Fruit fly (Drosophila melanogaster) whole organism, pupa: ENCODE data around the gene CG15563.

Experiments
- CG13204 ChIP-seq: fragments of 200-800 bp; sonication (Bioruptor generic); optimal IDR thresholded peaks from 2 replicates; lab custom pipeline; 2018; ENCODE audit warnings: missing biosample characterization, mild to moderate bottlenecking, missing genetic modification characterization, moderate library complexity
- CG14655 ChIP-seq: fragments of 200-800 bp; sonication (Bioruptor generic); optimal IDR thresholded peaks from 3 replicates; lab custom pipeline; 2017; ENCODE audit warnings: mild to moderate bottlenecking, missing biosample characterization, missing genetic modification reagents, missing genetic modification characterization
- CG15710 ChIP-seq: fragments of 200-800 bp; sonication (Bioruptor generic); optimal IDR thresholded peaks from 2 replicates; lab custom pipeline; 2018; ENCODE audit warnings: missing biosample characterization, mild to moderate bottlenecking, missing genetic modification characterization, moderate library complexity
- rn ChIP-seq: fragments of 200-800 bp; sonication (Bioruptor generic); IDR thresholded peaks from 2 replicates; pipeline ENCODE4 v1.3.6; 2022; ENCODE audit warnings: missing biosample characterization, missing genetic modification characterization

DNA sequence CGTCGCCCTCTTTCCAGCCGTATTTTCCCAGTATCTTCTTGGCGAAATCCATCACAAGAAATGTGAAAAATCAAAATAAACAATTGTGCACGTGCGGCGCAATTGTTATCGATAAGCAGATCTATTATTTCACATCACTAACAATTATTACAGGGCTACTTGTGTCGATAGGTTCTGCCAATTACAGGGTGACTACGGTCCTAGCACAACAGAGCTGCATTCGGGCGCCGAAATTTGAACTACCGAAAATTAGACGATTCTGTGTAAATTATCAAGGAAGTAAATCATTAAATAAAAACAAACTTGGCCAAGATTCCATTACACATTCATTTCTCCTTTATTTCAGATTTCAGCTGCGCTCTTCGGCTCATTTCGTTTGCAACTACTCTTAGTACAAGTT, 16.3 kb downstream of the CG15563 start, which contains the start of gene CG15561:
- no peak for TF ChIP-seq CG13204 (GFP tag; lab: Kevin White, UChicago)
- TF ChIP-seq CG15710, result no peak
- TF ChIP-seq CG14655 (GFP tag; lab: Kevin White, UChicago), result no peak
- no peak for TF ChIP-seq rn (GFP tag; lab: Robert Waterston, UW)
